Fruit fly (Drosophila melanogaster): Measurements from ENCODE around the gene CG34462.

DNA sequence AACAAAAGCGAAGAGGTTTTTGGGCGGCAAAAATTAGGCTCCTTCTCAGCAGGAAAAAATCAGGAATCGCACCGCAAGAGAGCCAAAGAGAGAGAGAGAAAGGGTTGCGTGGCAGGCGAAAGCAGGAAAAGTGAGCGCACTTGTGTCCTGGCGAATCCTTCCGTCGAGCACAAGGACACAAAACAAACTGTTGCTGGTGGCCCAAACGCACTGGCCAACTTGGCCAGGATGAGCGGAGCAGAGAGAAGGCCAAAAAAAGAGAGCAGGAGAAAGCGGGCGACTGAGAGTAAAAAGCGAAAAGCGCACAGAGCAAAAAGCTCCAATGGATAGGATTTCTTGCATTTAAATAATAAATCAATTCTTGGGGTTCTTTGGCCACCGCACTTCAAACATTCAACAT is 43.1 kb upstream of the CG34462 start:
- TF ChIP-seq CG8478 (optimal IDR thresholded peaks at IDR 0.05) (no peak), CTCF (optimal IDR thresholded peaks at IDR 0.05) (no peak)

Measured in S2 (cell line).